Fruit fly (Drosophila melanogaster): ENCODE results near the gene AstCC.

The AstCC gene

dm6 chr2L:11045467-11045914 lies 39.5 kb downstream of the AstCC start:
- TF ChIP-seq Jra (GFP tag; optimal IDR thresholded peaks at IDR 0.05) (no peak), Hnf4 (GFP tag; optimal IDR thresholded peaks at IDR 0.05) (no peak), fru (GFP tag; optimal IDR thresholded peaks at IDR 0.05) (no peak), sage (GFP tag; optimal IDR thresholded peaks at IDR 0.05) (no peak), usp (GFP tag; optimal IDR thresholded peaks at IDR 0.05) (no peak), HLH106 (tag; optimal IDR thresholded peaks at IDR 0.05) (no peak), br (GFP tag; optimal IDR thresholded peaks at IDR 0.05) (peak; percentile 15), psq (GFP tag; optimal IDR thresholded peaks at IDR 0.05) (peak; percentile 45), OdsH (GFP tag; optimal IDR thresholded peaks at IDR 0.05) (no peak), Hr83 (GFP tag; optimal IDR thresholded peaks at IDR 0.05; ENCODE audit: poor library complexity, severe bottlenecking) (peak; percentile 25), rgr (GFP tag; optimal IDR thresholded peaks at IDR 0.05) (no peak), pan (optimal IDR thresholded peaks at IDR 0.05) (no peak), Dfd (GFP tag; optimal IDR thresholded peaks at IDR 0.05) (no peak), Hr78 (GFP tag; optimal IDR thresholded peaks at IDR 0.05) (no peak)

DNA sequence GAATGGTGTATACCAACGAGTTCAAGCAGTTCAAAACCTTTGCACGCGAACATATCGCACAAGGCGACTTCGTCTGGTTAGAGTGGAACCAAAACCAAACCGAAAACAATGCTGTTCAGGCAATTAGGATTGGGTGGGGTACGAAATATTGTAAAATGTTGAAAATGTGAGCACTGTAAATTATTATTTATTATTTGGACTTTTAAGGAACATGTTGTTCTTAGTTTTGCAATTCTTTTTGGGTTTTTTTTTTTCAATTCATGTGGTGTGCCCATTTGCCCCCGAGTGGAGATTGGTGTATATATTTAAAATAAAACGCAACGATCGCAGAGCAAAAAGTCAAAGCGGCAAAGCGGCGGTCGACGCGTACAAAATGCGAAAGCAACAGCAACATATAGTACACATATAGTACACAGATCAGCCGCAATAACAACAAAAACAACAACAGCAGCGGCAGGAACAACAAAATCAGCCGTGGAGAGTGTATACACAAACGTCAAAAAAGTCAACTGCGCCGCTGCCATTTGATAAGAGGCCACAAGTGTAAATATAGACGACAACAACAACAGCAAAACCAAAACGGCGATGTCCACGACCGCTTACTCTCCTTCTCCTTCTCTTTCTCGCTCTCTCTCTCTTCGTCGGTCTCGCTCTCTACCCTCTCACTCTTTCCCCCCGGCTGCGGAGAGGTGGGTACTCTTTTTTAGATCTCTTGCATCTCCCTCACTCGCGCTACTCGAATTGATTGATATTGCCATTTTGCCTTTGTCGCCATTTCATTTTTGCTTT lies 40.2 kb downstream of the AstCC start:
- TF ChIP-seq pan (optimal IDR thresholded peaks at IDR 0.05) (no peak), CrebA (GFP tag; optimal IDR thresholded peaks at IDR 0.05; ENCODE audit: borderline replicate concordance) (no peak), Rel (GFP tag; optimal IDR thresholded peaks at IDR 0.05) (peak; percentile 30), Rel (tag; optimal IDR thresholded peaks at IDR 0.05) (peak; percentile 63), CG9705 (GFP tag; optimal IDR thresholded peaks at IDR 0.05) (peak; percentile 58), rgr (GFP tag; optimal IDR thresholded peaks at IDR 0.05) (peak; percentile 87), Dif (GFP tag; optimal IDR thresholded peaks at IDR 0.05; ENCODE audit: partially characterized antibody) (peak; percentile 78), jim (GFP tag; optimal IDR thresholded peaks at IDR 0.05) (no peak), br (GFP tag; optimal IDR thresholded peaks at IDR 0.05) (peak; percentile 84), brk (GFP tag; optimal IDR thresholded peaks at IDR 0.05) (peak; percentile 39), dmrt93B (GFP tag; optimal IDR thresholded peaks at IDR 0.05) (peak; percentile 22), lola (GFP tag; optimal IDR thresholded peaks at IDR 0.05) (no peak), psq (GFP tag; optimal IDR thresholded peaks at IDR 0.05) (peak; percentile 79), N (GFP tag; optimal IDR thresholded peaks at IDR 0.05) (no peak), Mio (GFP tag; optimal IDR thresholded peaks at IDR 0.05) (no peak), Hr78 (GFP tag; optimal IDR thresholded peaks at IDR 0.05) (no peak), fru (GFP tag; optimal IDR thresholded peaks at IDR 0.05) (peak; percentile 70), Vsx2 (GFP tag; optimal IDR thresholded peaks at IDR 0.05; ENCODE audit: partially characterized antibody) (no peak), Sp1 (GFP tag; optimal IDR thresholded peaks at IDR 0.05) (peak; percentile 70), dsf (GFP tag; optimal IDR thresholded peaks at IDR 0.05; ENCODE audit: borderline replicate concordance) (no peak), HLH106 (tag; optimal IDR thresholded peaks at IDR 0.05) (peak; percentile 29), Hnf4 (GFP tag; optimal IDR thresholded peaks at IDR 0.05) (peak; percentile 55), OdsH (GFP tag; optimal IDR thresholded peaks at IDR 0.05) (peak; percentile 87), usp (GFP tag; optimal IDR thresholded peaks at IDR 0.05) (no peak), foxo (GFP tag; optimal IDR thresholded peaks at IDR 0.05) (peak in 1 of 2 experiments; percentile 88), tai (GFP tag; optimal IDR thresholded peaks at IDR 0.05) (peak; percentile 85), Jra (GFP tag; optimal IDR thresholded peaks at IDR 0.05) (peak; percentile 16), sage (GFP tag; optimal IDR thresholded peaks at IDR 0.05) (peak; percentile 49), Dfd (GFP tag; optimal IDR thresholded peaks at IDR 0.05) (peak; percentile 1), Myc (optimal IDR thresholded peaks at IDR 0.05) (no peak), Abd-B (GFP tag; optimal IDR thresholded peaks at IDR 0.05) (no peak), ey (GFP tag; optimal IDR thresholded peaks at IDR 0.05) (peak; percentile 90), dl (GFP tag; optimal IDR thresholded peaks at IDR 0.05; ENCODE audit: insufficient read depth in 1 of 2, partially characterized antibody in 2 of 2) (peak in 1 of 2 experiments; percentile 91), h (GFP tag; optimal IDR thresholded peaks at IDR 0.05) (peak; percentile 72), woc (GFP tag; optimal IDR thresholded peaks at IDR 0.05) (peak; percentile 31), GATAd (GFP tag; optimal IDR thresholded peaks at IDR 0.05) (no peak), CG32264 (GFP tag; optimal IDR thresholded peaks at IDR 0.05) (peak; percentile 21), sv (GFP tag; optimal IDR thresholded peaks at IDR 0.05) (no peak), Hr83 (GFP tag; optimal IDR thresholded peaks at IDR 0.05; ENCODE audit: poor library complexity, severe bottlenecking) (peak; percentile 2)

Measured in whole organism, wandering third instar larva.